Worm (Caenorhabditis elegans): ENCODE measurements around the gene smap-1.

ce11 chrIII:10708484-10708883 lies 31.1 kb downstream of the smap-1 start:
- TF ChIP-seq nhr-77 (tag; optimal IDR thresholded peaks at IDR 0.05) (no peak), unc-62 (GFP tag; optimal IDR thresholded peaks at IDR 0.05 in 1 of 2) (no peak), unc-62 (tag; optimal IDR thresholded peaks at IDR 0.05) (no peak), nhr-11 (tag; optimal IDR thresholded peaks at IDR 0.05) (no peak), ama-1 (optimal IDR thresholded peaks at IDR 0.05) (no peak), ces-1 (GFP tag; optimal IDR thresholded peaks at IDR 0.05) (no peak), lsy-2 (tag; optimal IDR thresholded peaks at IDR 0.05) (no peak), snpc-4 (tag; optimal IDR thresholded peaks at IDR 0.05) (no peak), jun-1 (tag; optimal IDR thresholded peaks at IDR 0.05) (no peak), egl-27 (tag; optimal IDR thresholded peaks at IDR 0.05) (no peak), nhr-76 (tag; optimal IDR thresholded peaks at IDR 0.05) (no peak), nhr-10 (tag; optimal IDR thresholded peaks at IDR 0.05) (no peak), R02D3.7 (tag; optimal IDR thresholded peaks at IDR 0.05) (no peak), lin-39 (tag; optimal IDR thresholded peaks at IDR 0.05) (no peak), set-16 (GFP tag; IDR thresholded peaks at IDR 0.05) (no peak)

Data from whole organism, L4 larva.